Fruit fly (Drosophila melanogaster) whole organism, embryonic: Measurements from ENCODE around the gene His3.3B.

Experiments
- Aef1 ChIP-seq: fragments of 200-800 bp; sonication (Bioruptor generic); IDR thresholded peaks from 3 replicates; pipeline ENCODE4 v1.3.6; 2022; ENCODE audit warnings: missing biosample characterization, missing genetic modification characterization
- B-H2 ChIP-seq: fragments of 200-800 bp; sonication (Bioruptor generic); optimal IDR thresholded peaks from 2 replicates; lab custom pipeline; 2018; ENCODE audit warnings: missing biosample characterization, mild to moderate bottlenecking, missing genetic modification characterization
- BEAF-32 ChIP-seq: fragments of 200-800 bp; sonication (Bioruptor generic); optimal IDR thresholded peaks from 3 replicates; lab custom pipeline; 2017; ENCODE audit warnings: missing biosample characterization, missing genetic modification characterization, mild to moderate bottlenecking, moderate library complexity, missing genetic modification reagents
- CG11560 ChIP-seq: fragments of 200-800 bp; sonication (Bioruptor generic); IDR thresholded peaks from 3 replicates; pipeline ENCODE4 v1.3.6; 2022; ENCODE audit warnings: missing biosample characterization, missing genetic modification characterization
- CG12155 ChIP-seq: fragments of 200-800 bp; sonication (Bioruptor generic); optimal IDR thresholded peaks from 3 replicates; lab custom pipeline; 2016; ENCODE audit warnings: missing biosample characterization, missing genetic modification characterization
- CG12942 ChIP-seq: fragments of 200-800 bp; sonication (Bioruptor generic); optimal IDR thresholded peaks from 3 replicates; lab custom pipeline; 2016; ENCODE audit warnings: missing biosample characterization, missing genetic modification characterization
- CG14667 ChIP-seq: fragments of 200-800 bp; sonication (Bioruptor generic); IDR thresholded peaks from 2 replicates; pipeline ENCODE4 v1.3.6; 2022; ENCODE audit warnings: missing biosample characterization, missing genetic modification characterization
- CG14965 ChIP-seq: fragments of 200-800 bp; sonication (Bioruptor generic); optimal IDR thresholded peaks from 2 replicates; lab custom pipeline; 2016; ENCODE audit warnings: missing biosample characterization, missing genetic modification characterization, borderline replicate concordance
- CG15073 ChIP-seq: fragments of 200-800 bp; sonication (Bioruptor generic); optimal IDR thresholded peaks from 2 replicates; lab custom pipeline; 2016; ENCODE audit warnings: missing biosample characterization, missing genetic modification characterization
- CG17829 ChIP-seq: fragments of 200-800 bp; optimal IDR thresholded peaks from 2 replicates; lab custom pipeline; 2019; ENCODE audit warnings: missing biosample characterization, mild to moderate bottlenecking, missing genetic modification characterization, moderate library complexity
- CG17912 ChIP-seq: fragments of 200-800 bp; sonication (Bioruptor generic); optimal IDR thresholded peaks from 2 replicates; lab custom pipeline; 2018; ENCODE audit warnings: missing biosample characterization, mild to moderate bottlenecking, missing genetic modification characterization
- CG33213 ChIP-seq: fragments of 200-800 bp; sonication (Bioruptor generic); optimal IDR thresholded peaks from 3 replicates; lab custom pipeline; 2016; ENCODE audit warnings: missing biosample characterization, missing genetic modification characterization
- CG34224 ChIP-seq: fragments of 200-800 bp; sonication (Bioruptor generic); IDR thresholded peaks from 3 replicates; pipeline ENCODE4 v1.3.6; 2022; ENCODE audit warnings: missing biosample characterization, missing genetic modification characterization; ENCODE audit not compliant: partially characterized antibody
- CG34422 ChIP-seq: fragments of 200-800 bp; sonication (Bioruptor generic); IDR thresholded peaks from 3 replicates; pipeline ENCODE4 v1.3.6; 2022; ENCODE audit warnings: missing biosample characterization, missing genetic modification characterization
- CG4404 ChIP-seq: fragments of 200-800 bp; sonication (Bioruptor generic); IDR thresholded peaks from 2 replicates; pipeline ENCODE4 v1.3.6; 2022; ENCODE audit warnings: missing biosample characterization, missing genetic modification characterization
- CG4730 ChIP-seq: fragments of 200-800 bp; sonication (Bioruptor generic); IDR thresholded peaks from 2 replicates; pipeline ENCODE4 v1.3.6; 2022; ENCODE audit warnings: missing biosample characterization, missing genetic modification characterization
- CG6791 ChIP-seq: fragments of 200-800 bp; sonication (Bioruptor generic); IDR thresholded peaks from 3 replicates; pipeline ENCODE4 v1.3.6; 2022; ENCODE audit warnings: missing biosample characterization, missing genetic modification characterization; ENCODE audit not compliant: partially characterized antibody
- CG7839 ChIP-seq: fragments of 200-800 bp; sonication (Bioruptor generic); optimal IDR thresholded peaks from 3 replicates; lab custom pipeline; 2018; ENCODE audit warnings: missing biosample characterization, mild to moderate bottlenecking, missing genetic modification characterization, moderate library complexity
- CG7928 ChIP-seq: fragments of 200-800 bp; sonication (Bioruptor generic); optimal IDR thresholded peaks from 2 replicates; lab custom pipeline; 2017; ENCODE audit warnings: missing biosample characterization, mild to moderate bottlenecking, missing genetic modification characterization
- CG8765 ChIP-seq: fragments of 200-800 bp; sonication (Bioruptor generic); IDR thresholded peaks from 2 replicates; pipeline ENCODE4 v1.3.6; 2022; ENCODE audit warnings: missing biosample characterization, missing genetic modification characterization
- CG9215 ChIP-seq: fragments of 200-800 bp; sonication (Bioruptor generic); IDR thresholded peaks from 2 replicates; pipeline ENCODE4 v1.3.6; 2022; ENCODE audit warnings: missing biosample characterization, missing genetic modification characterization
- CG9609 ChIP-seq: fragments of 200-800 bp; sonication (Bioruptor generic); optimal IDR thresholded peaks from 3 replicates; lab custom pipeline; 2016; ENCODE audit warnings: missing biosample characterization, missing genetic modification characterization
- CHES-1-like ChIP-seq: fragments of 200-800 bp; sonication (Bioruptor generic); optimal IDR thresholded peaks from 2 replicates; lab custom pipeline; 2016; ENCODE audit warnings: missing biosample characterization, missing genetic modification characterization
- Dp ChIP-seq: fragments of 200-800 bp; sonication (Bioruptor generic); optimal IDR thresholded peaks from 2 replicates; lab custom pipeline; 2018; ENCODE audit warnings: missing biosample characterization, mild to moderate bottlenecking, missing genetic modification characterization, moderate library complexity
- Ets97D ChIP-seq: fragments of 200-800 bp; sonication (Bioruptor generic); optimal IDR thresholded peaks from 3 replicates; lab custom pipeline; 2016; ENCODE audit warnings: missing biosample characterization, missing genetic modification characterization
- GATAe ChIP-seq: fragments of 200-800 bp; sonication (Bioruptor generic); conservative IDR thresholded peaks from 2 replicates; pipeline ENCODE4 v1.3.6; 2022; ENCODE audit warnings: missing biosample characterization, missing genetic modification characterization
- HLH54F ChIP-seq: fragments of 200-800 bp; sonication (Bioruptor generic); optimal IDR thresholded peaks from 3 replicates; lab custom pipeline; 2016; ENCODE audit warnings: missing biosample characterization, missing genetic modification characterization
- HmgZ ChIP-seq: fragments of 200-800 bp; sonication (Bioruptor generic); optimal IDR thresholded peaks from 2 replicates; lab custom pipeline; 2018; ENCODE audit warnings: missing biosample characterization, mild to moderate bottlenecking, missing genetic modification characterization
- Hr78 ChIP-seq, 2 experiments: fragments of 200-800 bp in 1 of 2; fragments of >200 bp in 1 of 2; sonication (Bioruptor generic) in 1 of 2; optimal IDR thresholded peaks; 2 replicates each; lab custom pipeline; 2017 to 2019; ENCODE audit warnings: missing biosample characterization in 2 of 2, missing genetic modification characterization in 2 of 2, mild to moderate bottlenecking in 1 of 2, moderate library complexity in 1 of 2
- PHDP ChIP-seq: fragments of 200-800 bp; sonication (Bioruptor generic); optimal IDR thresholded peaks from 3 replicates; lab custom pipeline; 2018; ENCODE audit warnings: missing biosample characterization, mild to moderate bottlenecking, missing genetic modification characterization, moderate library complexity
- Taf1 ChIP-seq: fragments of 200-800 bp; sonication (Bioruptor generic); IDR thresholded peaks from 2 replicates; pipeline ENCODE4 v1.3.6; 2022; ENCODE audit warnings: missing biosample characterization, missing genetic modification characterization
- Tbp ChIP-seq: fragments of >200 bp; optimal IDR thresholded peaks from 2 replicates; lab custom pipeline; 2018; ENCODE audit warnings: missing biosample characterization, missing genetic modification characterization
- YL-1 ChIP-seq: fragments of 200-800 bp; sonication (Bioruptor generic); optimal IDR thresholded peaks from 3 replicates; lab custom pipeline; 2017; ENCODE audit warnings: missing biosample characterization, mild to moderate bottlenecking, missing genetic modification characterization
- bcd ChIP-seq: fragments of 200-800 bp; sonication (Bioruptor generic); optimal IDR thresholded peaks from 2 replicates; lab custom pipeline; 2017; ENCODE audit warnings: missing biosample characterization, mild to moderate bottlenecking, missing genetic modification characterization
- bowl ChIP-seq: fragments of 200-800 bp; sonication (Bioruptor generic); IDR thresholded peaks from 2 replicates; pipeline ENCODE4 v1.3.6; 2022; ENCODE audit warnings: missing biosample characterization, missing genetic modification characterization
- exex ChIP-seq: fragments of 200-800 bp; sonication (Bioruptor generic); optimal IDR thresholded peaks from 4 replicates; lab custom pipeline; 2018; ENCODE audit warnings: missing biosample characterization, mild to moderate bottlenecking, missing genetic modification characterization, moderate library complexity
- fd3F ChIP-seq: fragments of 200-800 bp; sonication (Bioruptor generic); optimal IDR thresholded peaks from 2 replicates; lab custom pipeline; 2018; ENCODE audit warnings: missing biosample characterization, mild to moderate bottlenecking, missing genetic modification characterization, moderate library complexity
- grau ChIP-seq: fragments of 200-800 bp; optimal IDR thresholded peaks from 3 replicates; lab custom pipeline; 2019; ENCODE audit warnings: missing biosample characterization, mild to moderate bottlenecking, missing genetic modification characterization, moderate library complexity
- jing ChIP-seq: fragments of 200-800 bp; sonication (Bioruptor generic); optimal IDR thresholded peaks from 2 replicates; lab custom pipeline; 2018; ENCODE audit warnings: missing biosample characterization, mild to moderate bottlenecking, missing genetic modification characterization
- mirr ChIP-seq: fragments of 200-800 bp; sonication (Bioruptor generic); optimal IDR thresholded peaks from 3 replicates; lab custom pipeline; 2018; ENCODE audit warnings: missing biosample characterization, mild to moderate bottlenecking, missing genetic modification characterization
- odd ChIP-seq: fragments of 200-800 bp; sonication (Bioruptor generic); optimal IDR thresholded peaks from 2 replicates; lab custom pipeline; 2017; ENCODE audit warnings: missing biosample characterization, mild to moderate bottlenecking, missing genetic modification characterization
- pho ChIP-seq: fragments of 200-800 bp; sonication (Bioruptor generic); optimal IDR thresholded peaks from 2 replicates; lab custom pipeline; 2016; ENCODE audit warnings: missing biosample characterization, missing genetic modification characterization
- salm ChIP-seq: fragments of 200-800 bp; sonication (Bioruptor generic); optimal IDR thresholded peaks from 2 replicates; lab custom pipeline; 2018; ENCODE audit warnings: missing biosample characterization, mild to moderate bottlenecking, missing genetic modification characterization
- schlank ChIP-seq: fragments of 200-800 bp; sonication (Bioruptor generic); optimal IDR thresholded peaks from 2 replicates; lab custom pipeline; 2018; ENCODE audit warnings: missing biosample characterization, mild to moderate bottlenecking, missing genetic modification characterization
- so ChIP-seq: fragments of 200-800 bp; sonication (Bioruptor generic); IDR thresholded peaks from 3 replicates; pipeline ENCODE4 v1.3.6; 2022; ENCODE audit warnings: missing biosample characterization, missing genetic modification characterization
- stc ChIP-seq: fragments of 200-800 bp; sonication (Bioruptor generic); IDR thresholded peaks from 2 replicates; pipeline ENCODE4 v1.3.6; 2022; ENCODE audit warnings: missing biosample characterization, missing genetic modification characterization
- stwl ChIP-seq: fragments of 200-800 bp; sonication (Bioruptor generic); optimal IDR thresholded peaks from 3 replicates; lab custom pipeline; 2018; ENCODE audit warnings: missing biosample characterization, mild to moderate bottlenecking, missing genetic modification characterization, moderate library complexity
- trem ChIP-seq: fragments of 200-800 bp; optimal IDR thresholded peaks from 3 replicates; lab custom pipeline; 2019; ENCODE audit warnings: missing biosample characterization, mild to moderate bottlenecking, missing genetic modification characterization, moderate library complexity
- unc-4 ChIP-seq: fragments of 200-800 bp; sonication (Bioruptor generic); IDR thresholded peaks from 2 replicates; pipeline ENCODE4 v1.3.6; 2022; ENCODE audit warnings: missing biosample characterization, missing genetic modification characterization; ENCODE audit not compliant: partially characterized antibody
- usp ChIP-seq: fragments of >200 bp; optimal IDR thresholded peaks from 2 replicates; lab custom pipeline; 2017; ENCODE audit warnings: missing biosample characterization, missing genetic modification characterization
- wek ChIP-seq: fragments of 200-800 bp; sonication (Bioruptor generic); optimal IDR thresholded peaks from 3 replicates; lab custom pipeline; 2018; ENCODE audit warnings: missing biosample characterization, mild to moderate bottlenecking, missing genetic modification characterization, moderate library complexity

Gene His3.3B

dm6 chrX:9148989-9149522, 7.4 kb downstream of the His3.3B start, which contains the start of the genes fh and Bap111:
Gene fh (minus strand): TSS chrX:9149071.
Gene Bap111 (plus strand): TSS chrX:9149309.
- TF ChIP-seq pho (GFP tag; lab: Kevin White, UChicago) (no peak), fd3F (GFP tag; lab: Kevin White, UChicago) (no peak), exex (no peak), CG12155 (GFP tag; lab: Kevin White, UChicago) (no peak), CG33213 (no peak), BEAF-32 (GFP tag; lab: Kevin White, UChicago) (peak; percentile 42), CG7928 (GFP tag; lab: Kevin White, UChicago) (no peak), CG34224 (GFP tag; lab: Robert Waterston, UW) (no peak), GATAe (no peak), HmgZ (peak; percentile 18), CG14667 (no peak), wek (GFP tag; lab: Kevin White, UChicago) (no peak), mirr (GFP tag; lab: Kevin White, UChicago) (no peak), CG8765 (GFP tag; lab: Robert Waterston, UW) (no peak), usp (GFP tag; lab: Kevin White, UChicago) (no peak), YL-1 (GFP tag; lab: Kevin White, UChicago) (peak; percentile 72), stc (GFP tag; lab: Robert Waterston, UW) (no peak), bowl (GFP tag; lab: Robert Waterston, UW) (no peak), grau (tag; lab: Kevin White, UChicago) (peak; percentile 19), CG14965 (GFP tag; lab: Kevin White, UChicago) (no peak), CG6791 (GFP tag; lab: Robert Waterston, UW) (no peak), CG4730 (GFP tag; lab: Robert Waterston, UW) (no peak), salm (no peak), CG9609 (GFP tag; lab: Kevin White, UChicago) (no peak), Tbp (GFP tag; lab: Kevin White, UChicago) (no peak), HLH54F (GFP tag; lab: Kevin White, UChicago) (no peak), PHDP (tag; lab: Kevin White, UChicago) (no peak), CG15073 (no peak), Taf1 (GFP tag; lab: Robert Waterston, UW) (no peak), trem (peak; percentile 99), odd (GFP tag; lab: Kevin White, UChicago) (no peak), Ets97D (GFP tag; lab: Kevin White, UChicago) (peak; percentile 36), CG12942 (GFP tag; lab: Kevin White, UChicago) (no peak), B-H2 (GFP tag; lab: Kevin White, UChicago) (no peak), Hr78 (GFP tag; optimal IDR thresholded peaks at IDR 0.05; lab: Kevin White, UChicago) (no peak), Dp (GFP tag; lab: Kevin White, UChicago) (peak; percentile 22), CG11560 (no peak), CG34422 (GFP tag; lab: Robert Waterston, UW) (no peak), CG4404 (GFP tag; lab: Robert Waterston, UW) (no peak), CG17829 (peak; percentile 19), unc-4 (GFP tag; lab: Robert Waterston, UW) (no peak), schlank (tag; lab: Kevin White, UChicago) (no peak), CG17912 (GFP tag; lab: Kevin White, UChicago) (no peak), jing (GFP tag; lab: Kevin White, UChicago) (no peak), CG7839 (tag; lab: Kevin White, UChicago) (no peak), CHES-1-like (peak; percentile 50), bcd (GFP tag; lab: Kevin White, UChicago) (no peak), Aef1 (no peak), stwl (tag; lab: Kevin White, UChicago) (peak; percentile 27), CG9215 (GFP tag; lab: Robert Waterston, UW) (no peak), so (no peak)
